Fruit fly (Drosophila melanogaster) whole organism: Measurements from ENCODE around the gene Cyp4s3.

Experiments used
- psq ChIP-seq: fragments of >200 bp; optimal IDR thresholded peaks from 2 replicates; lab custom pipeline; 2017
- usp ChIP-seq: fragments of >200 bp; optimal IDR thresholded peaks from 2 replicates; lab custom pipeline; 2017; ENCODE audit warnings: missing biosample characterization, missing genetic modification characterization, mixed read lengths

DNA sequence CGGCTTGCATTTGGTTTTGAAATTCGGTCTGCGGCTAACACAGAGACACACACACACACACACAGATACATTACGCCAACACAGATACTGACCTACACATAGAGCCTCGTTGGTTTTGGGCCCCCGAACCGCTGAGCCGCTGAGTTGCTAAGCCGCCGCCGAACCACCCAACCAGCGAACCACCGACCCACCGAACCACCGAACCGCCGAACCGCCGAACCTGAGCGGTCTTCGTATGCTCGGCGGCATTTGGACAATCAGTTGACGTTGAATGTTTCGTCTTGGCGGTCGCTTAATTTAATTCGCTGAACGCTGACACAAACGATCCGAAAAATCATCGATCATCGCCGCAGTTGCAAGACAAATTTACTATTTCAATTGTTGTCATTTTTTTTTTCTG, 9.2 kb upstream of the Cyp4s3 start, which contains the start of gene drd:
- TF ChIP-seq usp (GFP tag; lab: Kevin White, UChicago): no peak
- no peak for TF ChIP-seq psq (lab: Kevin White, UChicago)
